Fruit fly (Drosophila melanogaster): ENCODE measurements around the gene Alg13.
A peak's percentile ranks its signal among the peaks of the same experiment; 100 is the strongest.

Gene Alg13

dm6 chr3R:29111795-29112194 lies 26.6 kb downstream of the Alg13 start:
- TF ChIP-seq h (GFP tag; optimal IDR thresholded peaks at IDR 0.05) (peak; percentile 85), CG32264 (GFP tag; optimal IDR thresholded peaks at IDR 0.05) (no peak), woc (GFP tag; optimal IDR thresholded peaks at IDR 0.05) (no peak)

- TF ChIP-seq Dfd (GFP tag; optimal IDR thresholded peaks at IDR 0.05) (peak; percentile 90), N (GFP tag; optimal IDR thresholded peaks at IDR 0.05) (no peak)
These were observed 35.1 kb downstream of the Alg13 start for dm6 chr3R:29103227-29103626.

- TF ChIP-seq HLH106 (tag; optimal IDR thresholded peaks at IDR 0.05), result no peak
- no peak for TF ChIP-seq tai (GFP tag; optimal IDR thresholded peaks at IDR 0.05)
- no peak for TF ChIP-seq pan (optimal IDR thresholded peaks at IDR 0.05)
- TF ChIP-seq lola (GFP tag; optimal IDR thresholded peaks at IDR 0.05), result no peak
- TF ChIP-seq Dfd (GFP tag; optimal IDR thresholded peaks at IDR 0.05), result peak; percentile 74
- no peak for TF ChIP-seq CG32264 (GFP tag; optimal IDR thresholded peaks at IDR 0.05)
- TF ChIP-seq woc (GFP tag; optimal IDR thresholded peaks at IDR 0.05), result no peak
These were observed 40.4 kb downstream of the Alg13 start for dm6 chr3R:29098022-29098421.

dm6 chr3R:29096009-29096443 lies 42.3 kb downstream of the Alg13 start:
- TF ChIP-seq foxo (GFP tag; optimal IDR thresholded peaks at IDR 0.05) (peak in 1 of 2 experiments; percentile 89), psq (GFP tag; optimal IDR thresholded peaks at IDR 0.05) (peak; percentile 93), Sp1 (GFP tag; optimal IDR thresholded peaks at IDR 0.05) (peak; percentile 88), sv (GFP tag; optimal IDR thresholded peaks at IDR 0.05) (no peak), br (GFP tag; optimal IDR thresholded peaks at IDR 0.05) (peak; percentile 85), Rel (GFP tag; optimal IDR thresholded peaks at IDR 0.05) (no peak), Rel (tag; optimal IDR thresholded peaks at IDR 0.05) (peak; percentile 16), woc (GFP tag; optimal IDR thresholded peaks at IDR 0.05) (peak; percentile 87), OdsH (GFP tag; optimal IDR thresholded peaks at IDR 0.05) (peak; percentile 87), CG9705 (GFP tag; optimal IDR thresholded peaks at IDR 0.05) (peak; percentile 35), HLH106 (tag; optimal IDR thresholded peaks at IDR 0.05) (peak; percentile 82), fru (GFP tag; optimal IDR thresholded peaks at IDR 0.05) (peak; percentile 92), sage (GFP tag; optimal IDR thresholded peaks at IDR 0.05) (peak; percentile 65), h (GFP tag; optimal IDR thresholded peaks at IDR 0.05) (peak; percentile 95), dsf (GFP tag; optimal IDR thresholded peaks at IDR 0.05; ENCODE audit: borderline replicate concordance) (no peak), Hr78 (GFP tag; optimal IDR thresholded peaks at IDR 0.05) (no peak), rgr (GFP tag; optimal IDR thresholded peaks at IDR 0.05) (peak; percentile 87), dmrt93B (GFP tag; optimal IDR thresholded peaks at IDR 0.05) (peak; percentile 70), ey (GFP tag; optimal IDR thresholded peaks at IDR 0.05) (peak; percentile 91), Jra (GFP tag; optimal IDR thresholded peaks at IDR 0.05) (no peak), brk (GFP tag; optimal IDR thresholded peaks at IDR 0.05) (no peak)

- peak; percentile 46 for TF ChIP-seq Hr83 (GFP tag; optimal IDR thresholded peaks at IDR 0.05; ENCODE audit: poor library complexity, severe bottlenecking)
- TF ChIP-seq dl (GFP tag; optimal IDR thresholded peaks at IDR 0.05; ENCODE audit: insufficient read depth in 1 of 2, partially characterized antibody in 2 of 2), result no peak
- TF ChIP-seq Dif (GFP tag; optimal IDR thresholded peaks at IDR 0.05; ENCODE audit: partially characterized antibody), result peak; percentile 33
- TF ChIP-seq pan (optimal IDR thresholded peaks at IDR 0.05), result no peak
These were observed 42.8 kb downstream of the Alg13 start for dm6 chr3R:29095525-29095924.

dm6 chr3R:29094152-29094551 lies 44.2 kb downstream of the Alg13 start:
- TF ChIP-seq GATAd (GFP tag; optimal IDR thresholded peaks at IDR 0.05) (no peak), Hr83 (GFP tag; optimal IDR thresholded peaks at IDR 0.05; ENCODE audit: poor library complexity, severe bottlenecking) (no peak), HLH106 (tag; optimal IDR thresholded peaks at IDR 0.05) (peak; percentile 13), Dif (GFP tag; optimal IDR thresholded peaks at IDR 0.05; ENCODE audit: partially characterized antibody) (no peak), Jra (GFP tag; optimal IDR thresholded peaks at IDR 0.05) (no peak), foxo (GFP tag; optimal IDR thresholded peaks at IDR 0.05) (peak in 1 of 2 experiments; percentile 10), woc (GFP tag; optimal IDR thresholded peaks at IDR 0.05) (no peak), psq (GFP tag; optimal IDR thresholded peaks at IDR 0.05) (no peak), OdsH (GFP tag; optimal IDR thresholded peaks at IDR 0.05) (no peak), CrebA (GFP tag; optimal IDR thresholded peaks at IDR 0.05; ENCODE audit: borderline replicate concordance) (no peak), Rel (GFP tag; optimal IDR thresholded peaks at IDR 0.05) (no peak), Rel (tag; optimal IDR thresholded peaks at IDR 0.05) (no peak), Myc (optimal IDR thresholded peaks at IDR 0.05) (no peak), tai (GFP tag; optimal IDR thresholded peaks at IDR 0.05) (no peak), pan (optimal IDR thresholded peaks at IDR 0.05) (no peak), rgr (GFP tag; optimal IDR thresholded peaks at IDR 0.05) (peak; percentile 19), ey (GFP tag; optimal IDR thresholded peaks at IDR 0.05) (peak; percentile 25), Sp1 (GFP tag; optimal IDR thresholded peaks at IDR 0.05) (no peak), CG32264 (GFP tag; optimal IDR thresholded peaks at IDR 0.05) (no peak), usp (GFP tag; optimal IDR thresholded peaks at IDR 0.05) (no peak), brk (GFP tag; optimal IDR thresholded peaks at IDR 0.05) (no peak), dl (GFP tag; optimal IDR thresholded peaks at IDR 0.05; ENCODE audit: insufficient read depth in 1 of 2, partially characterized antibody in 2 of 2) (no peak), jim (GFP tag; optimal IDR thresholded peaks at IDR 0.05) (no peak), Vsx2 (GFP tag; optimal IDR thresholded peaks at IDR 0.05; ENCODE audit: partially characterized antibody) (no peak), fru (GFP tag; optimal IDR thresholded peaks at IDR 0.05) (peak; percentile 23), lola (GFP tag; optimal IDR thresholded peaks at IDR 0.05) (no peak), Abd-B (GFP tag; optimal IDR thresholded peaks at IDR 0.05) (no peak), br (GFP tag; optimal IDR thresholded peaks at IDR 0.05) (no peak), h (GFP tag; optimal IDR thresholded peaks at IDR 0.05) (peak; percentile 5), N (GFP tag; optimal IDR thresholded peaks at IDR 0.05) (no peak)

Data from whole organism, wandering third instar larva.